Fruit fly (Drosophila melanogaster) Kc167 (cell line): ENCODE data around the gene CG4332.

Experiments used
- Myc ChIP-seq: fragments of >200 bp; optimal IDR thresholded peaks from 2 replicates; lab custom pipeline; 2017; ENCODE audit warnings: missing external identifiers
- Sin3A ChIP-seq: fragments of >200 bp; optimal IDR thresholded peaks from 2 replicates; lab custom pipeline; 2018; ENCODE audit warnings: missing external identifiers
- h ChIP-seq: fragments of >200 bp; optimal IDR thresholded peaks from 3 replicates; lab custom pipeline; 2018; ENCODE audit warnings: missing external identifiers
- insv ChIP-seq: fragments of >200 bp; optimal IDR thresholded peaks from 3 replicates; lab custom pipeline; 2018; ENCODE audit warnings: missing external identifiers
- psq ChIP-seq: fragments of >200 bp; optimal IDR thresholded peaks from 2 replicates; lab custom pipeline; 2017; ENCODE audit warnings: missing external identifiers
- ttk ChIP-seq: sonication (Bioruptor generic); optimal IDR thresholded peaks from 2 replicates; lab custom pipeline; 2017; ENCODE audit warnings: missing external identifiers

DNA sequence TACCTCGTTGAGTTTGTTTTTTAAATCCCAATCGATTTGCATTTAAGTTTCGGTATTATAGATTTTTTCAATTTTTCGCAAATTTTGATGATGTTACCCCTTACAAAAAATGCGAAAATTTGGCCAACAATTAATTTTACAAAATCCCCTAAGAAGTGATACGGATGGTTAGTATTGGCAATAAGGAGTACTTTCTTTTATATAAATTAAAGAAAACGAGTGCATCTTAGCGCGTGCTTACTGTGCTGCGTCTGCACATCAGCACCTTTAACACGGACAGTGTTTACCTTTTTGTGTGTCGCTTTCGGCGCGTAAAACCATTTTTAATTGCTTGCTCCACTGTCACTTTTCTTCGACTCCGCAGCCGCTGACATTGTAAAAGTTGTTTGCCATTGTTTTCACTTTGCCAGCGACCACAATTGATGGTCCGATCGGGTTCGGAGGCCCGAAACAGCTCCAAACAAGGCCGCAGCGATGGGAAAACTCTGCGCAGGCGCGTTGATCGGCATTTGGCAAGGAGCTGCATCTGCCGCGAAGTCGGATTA is 40.9 kb upstream of the CG4332 start:
- TF ChIP-seq psq = no peak
- TF ChIP-seq h (lab: Kevin White, UChicago) = no peak
- no peak for TF ChIP-seq Myc (lab: Kevin White, UChicago)
- TF ChIP-seq ttk (lab: Kevin White, UChicago) = no peak
- no peak for TF ChIP-seq insv (lab: Kevin White, UChicago)
- no peak for TF ChIP-seq Sin3A (lab: Kevin White, UChicago)
